ENCODE assay signal across 4 worm cellular contexts in genomic region chrX:9546640-9547039, ce11.
TF ChIP-seq lines count a peak whose summit lies in the region.

No protein-coding gene starts in this region.

TF ChIP-seq in whole organism, L1 larva, 84 proteins besides CTCF, POLR2A, EP300 and RAD21 (continues in another document):
- TF ChIP-seq fkh-8 (tag; optimal IDR thresholded peaks at IDR 0.05; lab: Kevin White, UChicago): no peak
- TF ChIP-seq nhr-90 (tag; optimal IDR thresholded peaks at IDR 0.05; lab: Kevin White, UChicago; ENCODE audit: poor library complexity): no peak
- TF ChIP-seq nhr-19 (GFP tag; conservative IDR thresholded peaks at IDR 0.05; lab: Robert Waterston, UW): no peak
- TF ChIP-seq lin-14 (GFP tag; optimal IDR thresholded peaks at IDR 0.05; lab: Kevin White, UChicago): peak; percentile 39
- TF ChIP-seq sptf-1 (tag; optimal IDR thresholded peaks at IDR 0.05; lab: Kevin White, UChicago): no peak
- TF ChIP-seq unc-98 (GFP tag; IDR thresholded peaks at IDR 0.05; lab: Robert Waterston, UW): no peak
- TF ChIP-seq nhr-47 (tag; optimal IDR thresholded peaks at IDR 0.05; lab: Kevin White, UChicago): no peak
- no peak for TF ChIP-seq mep-1 (tag; optimal IDR thresholded peaks at IDR 0.05; lab: Kevin White, UChicago)
- TF ChIP-seq ztf-4 (tag; optimal IDR thresholded peaks at IDR 0.05; lab: Kevin White, UChicago): no peak
- TF ChIP-seq nhr-20 (tag; optimal IDR thresholded peaks at IDR 0.05; lab: Kevin White, UChicago): peak; percentile 7
- TF ChIP-seq mdl-1 (tag; optimal IDR thresholded peaks at IDR 0.05; lab: Kevin White, UChicago): peak in 1 of 2 experiments; percentile 18
- no peak for TF ChIP-seq ceh-82 (tag; optimal IDR thresholded peaks at IDR 0.05; lab: Kevin White, UChicago)
- no peak for TF ChIP-seq ceh-8 (GFP tag; optimal IDR thresholded peaks at IDR 0.05; lab: Kevin White, UChicago)
- peak in 1 of 2 experiments; percentile 3 for TF ChIP-seq lin-35 (GFP tag; optimal IDR thresholded peaks at IDR 0.05; lab: Kevin White, UChicago)
- no peak for TF ChIP-seq aha-1 (tag; optimal IDR thresholded peaks at IDR 0.05; lab: Kevin White, UChicago)
- TF ChIP-seq vab-15 (tag; optimal IDR thresholded peaks at IDR 0.05; lab: Kevin White, UChicago): peak; percentile 64
- no peak for TF ChIP-seq ama-1 (optimal IDR thresholded peaks at IDR 0.05; lab: Kevin White, UChicago)
- no peak for TF ChIP-seq ces-1 (GFP tag; optimal IDR thresholded peaks at IDR 0.05; lab: Kevin White, UChicago)
- no peak for TF ChIP-seq fos-1 (tag; optimal IDR thresholded peaks at IDR 0.05; lab: Kevin White, UChicago)
- TF ChIP-seq grh-1 (GFP tag; IDR thresholded peaks at IDR 0.05; lab: Robert Waterston, UW): no peak
- TF ChIP-seq nhr-84 (tag; optimal IDR thresholded peaks at IDR 0.05; lab: Kevin White, UChicago): no peak
- no peak for TF ChIP-seq sup-37 (GFP tag; optimal IDR thresholded peaks at IDR 0.05; lab: Kevin White, UChicago)
- no peak for TF ChIP-seq dpl-1 (GFP tag; optimal IDR thresholded peaks at IDR 0.05; lab: Kevin White, UChicago)
- TF ChIP-seq blmp-1 (tag; optimal IDR thresholded peaks at IDR 0.05; lab: Kevin White, UChicago): no peak

TF ChIP-seq in whole organism, L2 larva, 48 proteins besides CTCF, POLR2A, EP300 and RAD21:
- TF ChIP-seq nhr-25 (tag; optimal IDR thresholded peaks at IDR 0.05; lab: Kevin White, UChicago): no peak
- peak; percentile 62 for TF ChIP-seq nhr-129 (tag; optimal IDR thresholded peaks at IDR 0.05; lab: Kevin White, UChicago)
TF ChIP-seq in whole organism, L2 larva: peak in this region for 1.

TF ChIP-seq in whole organism, L3 larva, 47 proteins besides CTCF, POLR2A, EP300 and RAD21:
- peak; percentile 48 for TF ChIP-seq egl-5 (tag; optimal IDR thresholded peaks at IDR 0.05; lab: Kevin White, UChicago)
- no peak for TF ChIP-seq nhr-237 (tag; optimal IDR thresholded peaks at IDR 0.05; lab: Kevin White, UChicago)

TF ChIP-seq in whole organism, mixed stage, embryonic, 35 proteins besides CTCF, POLR2A, EP300 and RAD21:
- peak; percentile 4 for TF ChIP-seq unc-120 (tag; optimal IDR thresholded peaks at IDR 0.05; lab: Kevin White, UChicago; ENCODE audit: poor library complexity, severe bottlenecking)
- TF ChIP-seq nhr-28 (tag; optimal IDR thresholded peaks at IDR 0.05; lab: Kevin White, UChicago): no peak
